Worm (Caenorhabditis elegans): Measurements from ENCODE around the gene vav-1.

ce11 chrX:9264231-9264630 lies 32.3 kb upstream of the vav-1 start, which contains the start of gene F18G5.6:
- TF ChIP-seq atf-7 (tag; optimal IDR thresholded peaks at IDR 0.05) (no peak), zfh-2 (GFP tag; conservative IDR thresholded peaks at IDR 0.05) (no peak), B0019.2 (GFP tag; conservative IDR thresholded peaks at IDR 0.05) (no peak), lag-1 (GFP tag; IDR thresholded peaks at IDR 0.05) (no peak), nfyb-1 (GFP tag; IDR thresholded peaks at IDR 0.05) (no peak), madf-10 (tag; optimal IDR thresholded peaks at IDR 0.05) (no peak), zim-3 (tag; optimal IDR thresholded peaks at IDR 0.05) (no peak), ceh-27 (GFP tag; optimal IDR thresholded peaks at IDR 0.05) (no peak)

Measured in whole organism, young adult.